Worm (Caenorhabditis elegans) whole organism, L1 larva: Measurements from ENCODE around the gene K01A6.4.

Source experiments
- aha-1 ChIP-seq: fragments of 150-350 bp; optimal IDR thresholded peaks from 2 replicates; lab custom pipeline; 2014; ENCODE audit warnings: missing biosample characterization, missing genetic modification characterization
- alr-1 ChIP-seq: fragments of 200-800 bp; sonication (Bioruptor generic); optimal IDR thresholded peaks from 2 replicates; lab custom pipeline; 2018; ENCODE audit warnings: borderline replicate concordance, mild to moderate bottlenecking, missing genetic modification characterization, missing compliant biosample characterization
- blmp-1 ChIP-seq: fragments of 150-350 bp; optimal IDR thresholded peaks from 2 replicates; lab custom pipeline; 2014; ENCODE audit warnings: missing biosample characterization, missing genetic modification characterization
- ceh-8 ChIP-seq: fragments of 200-800 bp; sonication (Bioruptor generic); optimal IDR thresholded peaks from 2 replicates; lab custom pipeline; 2018; ENCODE audit warnings: mild to moderate bottlenecking, missing genetic modification characterization, moderate library complexity, missing compliant biosample characterization
- ceh-88 ChIP-seq: fragments of 200-800 bp; sonication (Bioruptor generic); IDR thresholded peaks from 2 replicates; pipeline ENCODE4 v1.3.6; 2022; ENCODE audit warnings: missing genetic modification characterization, missing compliant biosample characterization
- ceh-90 ChIP-seq: sonication (generic microtip); optimal IDR thresholded peaks from 2 replicates; lab custom pipeline; 2016; ENCODE audit warnings: missing genetic modification characterization, missing compliant biosample characterization
- ces-1 ChIP-seq: fragments of 150-350 bp; optimal IDR thresholded peaks from 2 replicates; lab custom pipeline; 2014; ENCODE audit warnings: missing biosample characterization, missing genetic modification reagents, missing genetic modification characterization
- dsc-1 ChIP-seq: sonication (generic microtip); optimal IDR thresholded peaks from 2 replicates; lab custom pipeline; 2016; ENCODE audit warnings: mild to moderate bottlenecking, missing genetic modification characterization, missing compliant biosample characterization
- efl-1 ChIP-seq, 4 experiments: fragments of 150-350 bp; optimal IDR thresholded peaks in 3 of 4; peaks in 1 of 4; 1 replicate in 1 of 4; 2 replicates in 3 of 4; lab custom pipeline; 2014; ENCODE audit warnings: missing biosample characterization in 2 of 4, missing genetic modification characterization in 2 of 4, missing genetic modification reagents in 2 of 4
- egl-13 ChIP-seq: sonication (generic microtip); optimal IDR thresholded peaks from 2 replicates; lab custom pipeline; 2016; ENCODE audit warnings: missing genotype, missing genetic modification reagents, missing genetic modification characterization, missing compliant biosample characterization
- egl-27 ChIP-seq, 2 experiments: fragments of 150-350 bp in 1 of 2; sonication (generic microtip); optimal IDR thresholded peaks; 3 replicates each; lab custom pipeline; 2017 to 2018; ENCODE audit warnings: missing biosample characterization in 2 of 2, missing genetic modification characterization in 2 of 2, missing genetic modification reagents in 2 of 2
- elt-3 ChIP-seq, 6 experiments: fragments of 150-350 bp in 1 of 6; sonication (generic microtip); optimal IDR thresholded peaks; 2 replicates each; lab custom pipeline; 2017 to 2018; ENCODE audit warnings: missing biosample characterization in 6 of 6, missing genetic modification characterization in 6 of 6, inconsistent platforms in 1 of 6
- fkh-10 ChIP-seq: sonication (generic microtip); optimal IDR thresholded peaks from 2 replicates; lab custom pipeline; 2017; ENCODE audit warnings: missing biosample characterization, missing genetic modification reagents, missing genetic modification characterization
- grh-1 ChIP-seq: fragments of 200-800 bp; sonication (Bioruptor generic); IDR thresholded peaks from 2 replicates; pipeline ENCODE4 v1.3.6; 2022; ENCODE audit warnings: missing genetic modification reagents, missing genetic modification characterization, missing compliant biosample characterization
- hlh-4 ChIP-seq: sonication (generic microtip); optimal IDR thresholded peaks from 2 replicates; lab custom pipeline; 2016; ENCODE audit warnings: mild to moderate bottlenecking, missing genetic modification characterization, missing compliant biosample characterization
- isw-1 ChIP-seq: fragments of 200-800 bp; sonication (Bioruptor generic); IDR thresholded peaks from 2 replicates; pipeline ENCODE4 v1.3.6; 2022; ENCODE audit warnings: missing genetic modification characterization, missing compliant biosample characterization
- lin-14 ChIP-seq: fragments of 200-800 bp; sonication (Bioruptor generic); optimal IDR thresholded peaks from 2 replicates; lab custom pipeline; 2018; ENCODE audit warnings: mild to moderate bottlenecking, missing genetic modification characterization, moderate library complexity, missing compliant biosample characterization
- lin-39 ChIP-seq: fragments of 150-350 bp; optimal IDR thresholded peaks from 2 replicates; lab custom pipeline; 2014; ENCODE audit warnings: missing biosample characterization, missing genetic modification reagents, missing genetic modification characterization
- lir-3 ChIP-seq: sonication (generic microtip); optimal IDR thresholded peaks from 2 replicates; lab custom pipeline; 2016; ENCODE audit warnings: mild to moderate bottlenecking, missing genetic modification characterization, moderate library complexity, missing compliant biosample characterization; ENCODE audit not compliant: poor library complexity
- lsy-2 ChIP-seq, 2 experiments: fragments of 150-350 bp; optimal IDR thresholded peaks; 2 replicates each; lab custom pipeline; 2014; ENCODE audit warnings: missing biosample characterization in 2 of 2, missing genetic modification characterization in 2 of 2
- mab-9 ChIP-seq: fragments of 200-800 bp; sonication (Bioruptor generic); IDR thresholded peaks from 2 replicates; pipeline ENCODE4 v1.3.6; 2022; ENCODE audit warnings: missing genetic modification reagents, missing genetic modification characterization, missing compliant biosample characterization
- mef-2 ChIP-seq: fragments of 150-350 bp; optimal IDR thresholded peaks from 2 replicates; lab custom pipeline; 2014; ENCODE audit warnings: missing biosample characterization, missing genetic modification characterization
- mep-1 ChIP-seq: fragments of 150-350 bp; optimal IDR thresholded peaks from 2 replicates; lab custom pipeline; 2014; ENCODE audit warnings: missing biosample characterization, missing genetic modification characterization
- nhr-12 ChIP-seq: sonication (generic microtip); optimal IDR thresholded peaks from 2 replicates; lab custom pipeline; 2017; ENCODE audit warnings: missing biosample characterization, missing genetic modification characterization
- nhr-19 ChIP-seq: fragments of 200-800 bp; sonication (Bioruptor generic); conservative IDR thresholded peaks from 2 replicates; pipeline ENCODE4 v1.3.6; 2022; ENCODE audit warnings: missing genetic modification characterization, missing compliant biosample characterization
- nhr-47 ChIP-seq: sonication (generic microtip); optimal IDR thresholded peaks from 2 replicates; lab custom pipeline; 2016; ENCODE audit warnings: mild to moderate bottlenecking, missing genetic modification characterization, moderate library complexity, missing compliant biosample characterization
- nhr-71 ChIP-seq: sonication (generic microtip); optimal IDR thresholded peaks from 2 replicates; lab custom pipeline; 2016; ENCODE audit warnings: mild to moderate bottlenecking, missing genetic modification characterization, moderate library complexity, missing compliant biosample characterization
- nhr-77 ChIP-seq: fragments of 150-350 bp; optimal IDR thresholded peaks from 2 replicates; lab custom pipeline; 2014; ENCODE audit warnings: missing biosample characterization, missing genetic modification characterization
- pag-3 ChIP-seq: sonication (generic microtip); optimal IDR thresholded peaks from 2 replicates; lab custom pipeline; 2017; ENCODE audit warnings: missing genetic modification characterization, mild to moderate bottlenecking, missing compliant biosample characterization, antibody characterized with exemption, borderline replicate concordance; ENCODE audit not compliant: insufficient read depth
- rnt-1 ChIP-seq: sonication (generic microtip); optimal IDR thresholded peaks from 2 replicates; lab custom pipeline; 2016; ENCODE audit warnings: mild to moderate bottlenecking, missing genetic modification characterization, moderate library complexity, missing compliant biosample characterization
- skn-1 ChIP-seq: fragments of 150-350 bp; optimal IDR thresholded peaks from 2 replicates; lab custom pipeline; 2014; ENCODE audit warnings: missing biosample characterization, missing genetic modification characterization
- snpc-4 ChIP-seq: fragments of 150-350 bp; optimal IDR thresholded peaks from 2 replicates; lab custom pipeline; 2014; ENCODE audit warnings: missing biosample characterization, missing genetic modification characterization
- sox-4 ChIP-seq: sonication (generic microtip); optimal IDR thresholded peaks from 2 replicates; lab custom pipeline; 2016; ENCODE audit warnings: missing genetic modification characterization, missing compliant biosample characterization
- tbx-2 ChIP-seq: sonication (generic microtip); optimal IDR thresholded peaks from 2 replicates; lab custom pipeline; 2016; ENCODE audit warnings: missing genetic modification characterization, missing compliant biosample characterization
- tlp-1 ChIP-seq: fragments of 150-350 bp; optimal IDR thresholded peaks from 2 replicates; lab custom pipeline; 2014; ENCODE audit warnings: missing biosample characterization, missing genetic modification characterization
- unc-86 ChIP-seq: sonication (generic microtip); optimal IDR thresholded peaks from 2 replicates; lab custom pipeline; 2016; ENCODE audit warnings: missing genetic modification characterization, missing compliant biosample characterization
- unc-98 ChIP-seq: fragments of 200-800 bp; sonication (Bioruptor generic); IDR thresholded peaks from 2 replicates; pipeline ENCODE4 v1.3.6; 2022; ENCODE audit warnings: missing genetic modification characterization, missing compliant biosample characterization
- vab-15 ChIP-seq: sonication (generic microtip); optimal IDR thresholded peaks from 2 replicates; lab custom pipeline; 2017; ENCODE audit warnings: missing genotype, mild to moderate bottlenecking, missing genetic modification characterization, missing compliant biosample characterization
- zag-1 ChIP-seq: fragments of 150-350 bp; optimal IDR thresholded peaks from 2 replicates; lab custom pipeline; 2014; ENCODE audit warnings: missing biosample characterization, missing genetic modification characterization
- ztf-11 ChIP-seq, 2 experiments: sonication (generic microtip); optimal IDR thresholded peaks; 2 replicates each; lab custom pipeline; 2016 to 2017; ENCODE audit warnings: missing genetic modification characterization in 2 of 2, missing biosample characterization in 1 of 2, missing compliant biosample characterization in 1 of 2
- ztf-4 ChIP-seq: fragments of 150-350 bp; optimal IDR thresholded peaks from 2 replicates; lab custom pipeline; 2014; ENCODE audit warnings: missing biosample characterization, missing genetic modification characterization

Gene K01A6.4

ce11 chrIV:11785064-11785840 is 45.1 kb upstream of the K01A6.4 start (continued):
- TF ChIP-seq ztf-4 (tag; lab: Kevin White, UChicago) (no peak), unc-98 (no peak), lsy-2 (tag; optimal IDR thresholded peaks at IDR 0.05; lab: Kevin White, UChicago) (no peak), mep-1 (tag; lab: Kevin White, UChicago) (no peak), fkh-10 (peak; percentile 76), lir-3 (tag; lab: Kevin White, UChicago) (no peak), nhr-77 (no peak), egl-13 (tag; lab: Kevin White, UChicago) (peak; percentile 16), pag-3 (tag; lab: Kevin White, UChicago) (no peak), alr-1 (no peak), tlp-1 (no peak), isw-1 (GFP tag; lab: Robert Waterston, UW) (no peak), elt-3 (tag; optimal IDR thresholded peaks at IDR 0.05; lab: Kevin White, UChicago) (no peak), egl-27 (tag; optimal IDR thresholded peaks at IDR 0.05; lab: Kevin White, UChicago) (no peak), efl-1 (optimal IDR thresholded peaks at IDR 0.05; lab: Kevin White, UChicago) (no peak), efl-1 (GFP tag; optimal IDR thresholded peaks at IDR 0.05 in 1 of 2; lab: Kevin White, UChicago) (no peak), blmp-1 (no peak), sox-4 (tag; lab: Kevin White, UChicago) (no peak)

ce11 chrIV:11782846-11783245 is 42.7 kb upstream of the K01A6.4 start:
- no peak for TF ChIP-seq alr-1
- TF ChIP-seq nhr-19 (GFP tag; lab: Robert Waterston, UW): no peak
- TF ChIP-seq dsc-1 (tag; lab: Kevin White, UChicago): peak; percentile 82
- TF ChIP-seq grh-1: no peak
- TF ChIP-seq hlh-4 (tag; lab: Kevin White, UChicago): no peak
- TF ChIP-seq lin-14 (GFP tag; lab: Kevin White, UChicago): peak; percentile 31
- no peak for TF ChIP-seq nhr-77
- no peak for TF ChIP-seq aha-1
- no peak for TF ChIP-seq mab-9
- TF ChIP-seq unc-86 (tag; lab: Kevin White, UChicago): no peak
- TF ChIP-seq ceh-8 (GFP tag; lab: Kevin White, UChicago): peak; percentile 26
- TF ChIP-seq ceh-88: no peak

- peak; percentile 47 for TF ChIP-seq rnt-1 (tag; lab: Kevin White, UChicago)
- no peak for TF ChIP-seq unc-86 (tag; lab: Kevin White, UChicago)
- TF ChIP-seq nhr-71: peak; percentile 26
- TF ChIP-seq vab-15 (tag; lab: Kevin White, UChicago): no peak
- TF ChIP-seq nhr-19 (GFP tag; lab: Robert Waterston, UW): 0 out of 2 replicates have a peak, but pooled peaks have one; percentile 3
- TF ChIP-seq snpc-4: no peak
- peak; percentile 45 for TF ChIP-seq lin-39 (tag; lab: Kevin White, UChicago)
- TF ChIP-seq mep-1 (tag; lab: Kevin White, UChicago): no peak
- TF ChIP-seq ces-1 (GFP tag; lab: Kevin White, UChicago): no peak
- peak in 1 of 2 experiments; percentile 3 for TF ChIP-seq lsy-2 (tag; optimal IDR thresholded peaks at IDR 0.05; lab: Kevin White, UChicago)
- TF ChIP-seq, all 84 proteins: peak for 5
These were observed 38.9 kb upstream of the K01A6.4 start, which contains the start of gene lpr-2 for ce11 chrIV:11779028-11779427. Gene lpr-2, plus strand, starts transcription at chrIV:11779216.

ce11 chrIV:11776968-11777467 is 36.9 kb upstream of the K01A6.4 start:
- TF ChIP-seq nhr-12 (tag; lab: Kevin White, UChicago): no peak
- no peak for TF ChIP-seq skn-1 (tag; lab: Kevin White, UChicago)
- no peak for TF ChIP-seq mef-2 (tag; lab: Kevin White, UChicago)
- TF ChIP-seq lin-14 (GFP tag; lab: Kevin White, UChicago): peak; percentile 13
- no peak for TF ChIP-seq ceh-90 (tag; lab: Kevin White, UChicago)
- TF ChIP-seq ztf-4 (tag; lab: Kevin White, UChicago): no peak
- peak; percentile 62 for TF ChIP-seq egl-13 (tag; lab: Kevin White, UChicago)
- no peak for TF ChIP-seq tbx-2
- no peak for TF ChIP-seq zag-1 (tag; lab: Kevin White, UChicago)
- TF ChIP-seq unc-86 (tag; lab: Kevin White, UChicago): peak; percentile 21
- peak; percentile 75 for TF ChIP-seq nhr-71
- TF ChIP-seq nhr-47: peak; percentile 16
- TF ChIP-seq lin-39 (tag; lab: Kevin White, UChicago): no peak
- TF ChIP-seq ztf-11 (tag; optimal IDR thresholded peaks at IDR 0.05; lab: Kevin White, UChicago): no peak
